Fruit fly (Drosophila melanogaster) whole organism, wandering third instar larva: ENCODE data around the gene iav.

ENCODE experiments used
- Abd-B ChIP-seq: fragments of >200 bp; optimal IDR thresholded peaks from 2 replicates; lab custom pipeline; 2017; ENCODE audit warnings: missing biosample characterization, missing genetic modification characterization
- CG32264 ChIP-seq: fragments of 200-800 bp; sonication (Bioruptor generic); optimal IDR thresholded peaks from 2 replicates; lab custom pipeline; 2016; ENCODE audit warnings: missing biosample characterization, missing genetic modification characterization
- CrebA ChIP-seq: fragments of 200-800 bp; sonication (Bioruptor generic); optimal IDR thresholded peaks from 2 replicates; lab custom pipeline; 2016; ENCODE audit warnings: missing biosample characterization, mild to moderate bottlenecking, missing genetic modification characterization, borderline replicate concordance
- Dfd ChIP-seq: fragments of >200 bp; optimal IDR thresholded peaks from 2 replicates; lab custom pipeline; 2017; ENCODE audit warnings: missing biosample characterization, missing genetic modification characterization
- Dif ChIP-seq: fragments of 200-275, 200-300 bp; sonication (Bioruptor generic); optimal IDR thresholded peaks from 2 replicates; lab custom pipeline; 2018; ENCODE audit warnings: missing biosample characterization, missing genetic modification characterization; ENCODE audit not compliant: partially characterized antibody
- HLH106 ChIP-seq: fragments of 200-800 bp; optimal IDR thresholded peaks from 3 replicates; lab custom pipeline; 2019; ENCODE audit warnings: missing biosample characterization, mild to moderate bottlenecking, missing genetic modification characterization, moderate library complexity
- Hnf4 ChIP-seq: fragments of 200-800 bp; sonication (Bioruptor generic); optimal IDR thresholded peaks from 2 replicates; lab custom pipeline; 2016; ENCODE audit warnings: missing biosample characterization, mild to moderate bottlenecking, missing genetic modification characterization
- Hr78 ChIP-seq: fragments of >200 bp; optimal IDR thresholded peaks from 2 replicates; lab custom pipeline; 2017; ENCODE audit warnings: missing biosample characterization, missing genetic modification characterization
- Jra ChIP-seq: sonication (Bioruptor generic); optimal IDR thresholded peaks from 2 replicates; lab custom pipeline; 2016; ENCODE audit warnings: missing biosample characterization, missing genetic modification characterization
- Mio ChIP-seq: sonication (Bioruptor generic); optimal IDR thresholded peaks from 2 replicates; lab custom pipeline; 2016; ENCODE audit warnings: missing biosample characterization, missing genetic modification characterization
- Myc ChIP-seq: fragments of >200 bp; optimal IDR thresholded peaks from 2 replicates; lab custom pipeline; 2017
- N ChIP-seq: fragments of >200 bp; optimal IDR thresholded peaks from 2 replicates; lab custom pipeline; 2018; ENCODE audit warnings: missing biosample characterization, missing external identifiers, missing genetic modification characterization
- OdsH ChIP-seq: fragments of 200-800 bp; sonication (Bioruptor generic); optimal IDR thresholded peaks from 2 replicates; lab custom pipeline; 2016; ENCODE audit warnings: missing biosample characterization, mild to moderate bottlenecking, missing genetic modification characterization
- Rel ChIP-seq, 2 experiments: fragments of 200-800 bp; sonication (Bioruptor generic) in 1 of 2; optimal IDR thresholded peaks; 2 replicates in 1 of 2; 3 replicates in 1 of 2; lab custom pipeline; 2016 to 2019; ENCODE audit warnings: mild to moderate bottlenecking in 2 of 2, missing biosample characterization in 2 of 2, missing genetic modification characterization in 2 of 2, moderate library complexity in 1 of 2
- Sp1 ChIP-seq: fragments of 200-800 bp; sonication (Bioruptor generic); optimal IDR thresholded peaks from 3 replicates; lab custom pipeline; 2019; ENCODE audit warnings: missing biosample characterization, mild to moderate bottlenecking, missing genetic modification characterization, moderate library complexity
- Vsx2 ChIP-seq: fragments of 200-300, 225-300 bp; sonication (Bioruptor generic); optimal IDR thresholded peaks from 2 replicates; lab custom pipeline; 2018; ENCODE audit warnings: missing biosample characterization, missing genetic modification characterization; ENCODE audit not compliant: partially characterized antibody
- br ChIP-seq: fragments of 200-800 bp; sonication (Bioruptor generic); optimal IDR thresholded peaks from 2 replicates; lab custom pipeline; 2016; ENCODE audit warnings: missing biosample characterization, missing genetic modification characterization
- brk ChIP-seq: fragments of 200-800 bp; sonication (Bioruptor generic); optimal IDR thresholded peaks from 2 replicates; lab custom pipeline; 2016; ENCODE audit warnings: missing biosample characterization, mild to moderate bottlenecking, missing genetic modification characterization
- dl ChIP-seq, 2 experiments: fragments of 175-275, 200-275 bp in 1 of 2; fragments of 200-275 bp in 1 of 2; sonication (Bioruptor generic); optimal IDR thresholded peaks; lab custom pipeline; 2018; ENCODE audit warnings: mild to moderate bottlenecking in 2 of 2, missing biosample characterization in 2 of 2, missing genetic modification characterization in 2 of 2, moderate library complexity in 2 of 2; ENCODE audit not compliant: partially characterized antibody in 2 of 2, insufficient read depth in 1 of 2
- dmrt93B ChIP-seq: fragments of 200-800 bp; sonication (Bioruptor generic); optimal IDR thresholded peaks from 2 replicates; lab custom pipeline; 2018; ENCODE audit warnings: missing biosample characterization, mild to moderate bottlenecking, missing genetic modification characterization
- dsf ChIP-seq: sonication (Bioruptor generic); optimal IDR thresholded peaks from 2 replicates; lab custom pipeline; 2016; ENCODE audit warnings: missing biosample characterization, missing genetic modification characterization, borderline replicate concordance
- ey ChIP-seq: fragments of 200-800 bp; sonication (Bioruptor generic); optimal IDR thresholded peaks from 2 replicates; lab custom pipeline; 2016; ENCODE audit warnings: missing biosample characterization, missing genetic modification characterization
- foxo ChIP-seq, 2 experiments: fragments of 200-800 bp; sonication (Bioruptor generic); optimal IDR thresholded peaks; 2 replicates in 1 of 2; 3 replicates in 1 of 2; lab custom pipeline; 2016 to 2017; ENCODE audit warnings: missing biosample characterization in 2 of 2, missing genetic modification characterization in 2 of 2
- fru ChIP-seq: fragments of 200-800 bp; sonication (Bioruptor generic); optimal IDR thresholded peaks from 3 replicates; lab custom pipeline; 2016; ENCODE audit warnings: missing biosample characterization, mild to moderate bottlenecking, missing genetic modification characterization
- h ChIP-seq: fragments of 200-800 bp; sonication (Bioruptor generic); optimal IDR thresholded peaks from 3 replicates; lab custom pipeline; 2016; ENCODE audit warnings: missing biosample characterization, mild to moderate bottlenecking, missing genetic modification characterization
- lola ChIP-seq: fragments of >200 bp; optimal IDR thresholded peaks from 2 replicates; lab custom pipeline; 2017; ENCODE audit warnings: missing biosample characterization, missing genetic modification characterization
- pan ChIP-seq: fragments of >200 bp; optimal IDR thresholded peaks from 2 replicates; lab custom pipeline; 2017
- psq ChIP-seq: fragments of 200-800 bp; sonication (Bioruptor generic); optimal IDR thresholded peaks from 3 replicates; lab custom pipeline; 2017; ENCODE audit warnings: missing biosample characterization, mild to moderate bottlenecking, missing genetic modification characterization, moderate library complexity
- rgr ChIP-seq: fragments of 200-800 bp; sonication (Bioruptor generic); optimal IDR thresholded peaks from 3 replicates; lab custom pipeline; 2016; ENCODE audit warnings: missing biosample characterization, mild to moderate bottlenecking, missing genetic modification characterization
- sage ChIP-seq: fragments of 200-800 bp; sonication (Bioruptor generic); optimal IDR thresholded peaks from 2 replicates; lab custom pipeline; 2016; ENCODE audit warnings: missing biosample characterization, mild to moderate bottlenecking, missing genetic modification characterization
- sv ChIP-seq: fragments of 200-800 bp; sonication (Bioruptor generic); optimal IDR thresholded peaks from 3 replicates; lab custom pipeline; 2016; ENCODE audit warnings: missing biosample characterization, missing genetic modification characterization
- tai ChIP-seq: sonication (Bioruptor generic); optimal IDR thresholded peaks from 2 replicates; lab custom pipeline; 2016; ENCODE audit warnings: missing biosample characterization, missing genetic modification characterization
- usp ChIP-seq: fragments of >200 bp; optimal IDR thresholded peaks from 2 replicates; lab custom pipeline; 2017; ENCODE audit warnings: missing biosample characterization, missing genetic modification characterization
- woc ChIP-seq: sonication (Bioruptor generic); optimal IDR thresholded peaks from 2 replicates; lab custom pipeline; 2016; ENCODE audit warnings: missing biosample characterization, mild to moderate bottlenecking, missing genetic modification characterization

iav gene

dm6 chrX:6779609-6780139 is 34.1 kb upstream of the iav start, which contains the start of gene shf:
shf (minus strand) TSS chrX:6779659.
- TF ChIP-seq Myc (lab: Kevin White, UChicago): peak; percentile 94
- no peak for TF ChIP-seq Dfd
- TF ChIP-seq Rel (GFP tag; optimal IDR thresholded peaks at IDR 0.05; lab: Kevin White, UChicago): no peak
- TF ChIP-seq Rel (tag; optimal IDR thresholded peaks at IDR 0.05; lab: Kevin White, UChicago): peak; percentile 87
- no peak for TF ChIP-seq dl (GFP tag; optimal IDR thresholded peaks at IDR 0.05; lab: Kevin White, UChicago; ENCODE audit: insufficient read depth in 1 of 2, partially characterized antibody in 2 of 2)
- TF ChIP-seq HLH106: peak; percentile 35
- peak; percentile 29 for TF ChIP-seq ey (GFP tag; lab: Kevin White, UChicago)
- TF ChIP-seq woc: peak; percentile 79
- no peak for TF ChIP-seq sage (GFP tag; lab: Kevin White, UChicago)
- TF ChIP-seq rgr (GFP tag; lab: Kevin White, UChicago): peak; percentile 5
- peak; percentile 8 for TF ChIP-seq OdsH

- TF ChIP-seq psq (GFP tag; lab: Kevin White, UChicago) (no peak), brk (GFP tag; lab: Kevin White, UChicago) (no peak), OdsH (no peak), sv (no peak), Hr78 (GFP tag; lab: Kevin White, UChicago) (no peak), Dfd (no peak), Mio (GFP tag; lab: Kevin White, UChicago) (no peak), N (no peak), h (no peak), foxo (GFP tag; optimal IDR thresholded peaks at IDR 0.05; lab: Kevin White, UChicago) (no peak), Sp1 (GFP tag; lab: Kevin White, UChicago) (no peak), Abd-B (GFP tag; lab: Kevin White, UChicago) (no peak), pan (lab: Kevin White, UChicago) (no peak), Vsx2 (GFP tag; lab: Kevin White, UChicago) (no peak), Rel (GFP tag; optimal IDR thresholded peaks at IDR 0.05; lab: Kevin White, UChicago) (no peak), Rel (tag; optimal IDR thresholded peaks at IDR 0.05; lab: Kevin White, UChicago) (no peak), CrebA (no peak), rgr (GFP tag; lab: Kevin White, UChicago) (no peak), usp (GFP tag; lab: Kevin White, UChicago) (no peak)
Observed at dm6 chrX:6790944-6791343, 22.8 kb upstream of the iav start.

dm6 chrX:6791531-6791930 is 22.2 kb upstream of the iav start:
- TF ChIP-seq br: peak; percentile 65
- TF ChIP-seq HLH106: peak; percentile 50
- TF ChIP-seq foxo (GFP tag; optimal IDR thresholded peaks at IDR 0.05; lab: Kevin White, UChicago): peak in 1 of 2 experiments; percentile 74
- TF ChIP-seq rgr (GFP tag; lab: Kevin White, UChicago): peak; percentile 78
- TF ChIP-seq tai (GFP tag; lab: Kevin White, UChicago): no peak
- TF ChIP-seq h: peak; percentile 76
- no peak for TF ChIP-seq dsf (GFP tag; lab: Kevin White, UChicago)
- TF ChIP-seq dl (GFP tag; optimal IDR thresholded peaks at IDR 0.05; lab: Kevin White, UChicago; ENCODE audit: insufficient read depth in 1 of 2, partially characterized antibody in 2 of 2): no peak
- TF ChIP-seq OdsH: peak; percentile 74
- peak; percentile 71 for TF ChIP-seq ey (GFP tag; lab: Kevin White, UChicago)
- TF ChIP-seq dmrt93B: peak; percentile 41
- TF ChIP-seq Jra: no peak
- peak; percentile 22 for TF ChIP-seq sage (GFP tag; lab: Kevin White, UChicago)
- no peak for TF ChIP-seq Hnf4 (GFP tag; lab: Kevin White, UChicago)
- no peak for TF ChIP-seq Hr78 (GFP tag; lab: Kevin White, UChicago)
- TF ChIP-seq Dif (GFP tag; lab: Kevin White, UChicago): peak; percentile 2
- peak; percentile 33 for TF ChIP-seq woc
- TF ChIP-seq fru (GFP tag; lab: Kevin White, UChicago): no peak
- no peak for TF ChIP-seq pan (lab: Kevin White, UChicago)
- peak; percentile 12 for TF ChIP-seq CG32264 (GFP tag; lab: Kevin White, UChicago)
- TF ChIP-seq psq (GFP tag; lab: Kevin White, UChicago): peak; percentile 54
- peak; percentile 55 for TF ChIP-seq Sp1 (GFP tag; lab: Kevin White, UChicago)

dm6 chrX:6792891-6793290 is 20.9 kb upstream of the iav start:
- TF ChIP-seq lola: no peak
- TF ChIP-seq dmrt93B: no peak
- no peak for TF ChIP-seq Jra
- TF ChIP-seq Myc (lab: Kevin White, UChicago): no peak
- no peak for TF ChIP-seq Hr78 (GFP tag; lab: Kevin White, UChicago)
- TF ChIP-seq Hnf4 (GFP tag; lab: Kevin White, UChicago): no peak
- TF ChIP-seq Dif (GFP tag; lab: Kevin White, UChicago): no peak
- TF ChIP-seq, all 38 proteins: peak for 0
